Worm (Caenorhabditis elegans): Measurements from ENCODE around the gene igdb-1.

- TF ChIP-seq alr-1 (tag; optimal IDR thresholded peaks at IDR 0.05) (no peak), snpc-4 (tag; optimal IDR thresholded peaks at IDR 0.05) (no peak), blmp-1 (tag; optimal IDR thresholded peaks at IDR 0.05; ENCODE audit: insufficient read depth) (no peak), nhr-21 (tag; optimal IDR thresholded peaks at IDR 0.05) (no peak), lsy-2 (tag; optimal IDR thresholded peaks at IDR 0.05) (no peak), egl-27 (tag; optimal IDR thresholded peaks at IDR 0.05) (no peak), sma-3 (GFP tag; optimal IDR thresholded peaks at IDR 0.05) (no peak), fos-1 (tag; optimal IDR thresholded peaks at IDR 0.05) (no peak), nhr-11 (tag; optimal IDR thresholded peaks at IDR 0.05) (no peak), nhr-12 (tag; optimal IDR thresholded peaks at IDR 0.05) (no peak)
Observed at ce11 chrIV:12454750-12455149, 24.1 kb upstream of the igdb-1 start, which contains the start of gene smz-1.
